Worm (Caenorhabditis elegans): Measurements from ENCODE around the gene R07C3.3.

DNA sequence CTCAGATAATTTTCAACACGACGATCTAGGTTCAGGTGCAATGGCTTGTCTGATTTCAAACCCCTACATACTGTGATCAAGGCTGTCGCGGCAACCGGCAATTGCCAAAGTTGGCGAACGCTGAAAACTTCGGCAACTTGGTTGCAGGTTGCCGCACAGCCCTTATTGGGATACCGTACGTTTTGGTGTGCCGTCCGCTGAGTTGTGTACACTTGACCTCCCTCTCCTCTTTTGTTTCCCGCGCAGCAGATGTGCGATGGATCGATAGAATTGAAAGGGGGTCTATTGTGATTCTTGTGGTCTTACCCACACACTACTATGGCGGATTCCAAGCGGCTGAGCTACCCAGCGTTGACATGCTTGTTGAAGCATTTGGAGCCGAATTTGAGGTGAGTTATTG is 21.6 kb downstream of the R07C3.3 start, which contains the start of the genes C32B5.18 and C32B5.7:
- TF ChIP-seq him-1 (tag; optimal IDR thresholded peaks at IDR 0.05) (no peak), W03F9.2 (tag; optimal IDR thresholded peaks at IDR 0.05) (no peak)

All from whole organism, L4/young adult.